Worm (Caenorhabditis elegans) whole organism, L1 larva: ENCODE results near the gene T13C2.3.

Source experiments
- C04F5.9 ChIP-seq: sonication (generic microtip); optimal IDR thresholded peaks from 2 replicates; lab custom pipeline; 2016; ENCODE audit warnings: missing genetic modification characterization, missing compliant biosample characterization
- C16A3.4 ChIP-seq: fragments of 150-350 bp; optimal IDR thresholded peaks from 2 replicates; lab custom pipeline; 2014; ENCODE audit warnings: missing biosample characterization, missing genetic modification characterization
- F16B12.6 ChIP-seq: fragments of 150-350 bp; optimal IDR thresholded peaks from 2 replicates; lab custom pipeline; 2014; ENCODE audit warnings: missing biosample characterization, missing genetic modification characterization
- Y116A8C.19 ChIP-seq: sonication (generic microtip); optimal IDR thresholded peaks from 2 replicates; lab custom pipeline; 2016; ENCODE audit warnings: missing compliant biosample characterization, missing genetic modification characterization, borderline replicate concordance
- alr-1 ChIP-seq: fragments of 200-800 bp; sonication (Bioruptor generic); optimal IDR thresholded peaks from 2 replicates; lab custom pipeline; 2018; ENCODE audit warnings: borderline replicate concordance, mild to moderate bottlenecking, missing genetic modification characterization, missing compliant biosample characterization
- aly-2 ChIP-seq: fragments of 150-350 bp; optimal IDR thresholded peaks from 2 replicates; lab custom pipeline; 2014; ENCODE audit warnings: missing biosample characterization, missing genetic modification characterization
- ama-1 ChIP-seq: fragments of 150-350 bp; optimal IDR thresholded peaks from 2 replicates; lab custom pipeline; 2014
- blmp-1 ChIP-seq: fragments of 150-350 bp; optimal IDR thresholded peaks from 2 replicates; lab custom pipeline; 2014; ENCODE audit warnings: missing biosample characterization, missing genetic modification characterization
- ceh-63 ChIP-seq: fragments of 200-800 bp; sonication (Bioruptor generic); optimal IDR thresholded peaks from 2 replicates; lab custom pipeline; 2018; ENCODE audit warnings: mild to moderate bottlenecking, missing genetic modification characterization, missing compliant biosample characterization
- ceh-82 ChIP-seq, 3 experiments: fragments of 150-350 bp in 1 of 3; sonication (generic microtip) in 2 of 3; optimal IDR thresholded peaks; 2 replicates each; lab custom pipeline; 2014 to 2017; ENCODE audit warnings: missing biosample characterization in 3 of 3, missing genetic modification characterization in 3 of 3
- ceh-88 ChIP-seq: fragments of 200-800 bp; sonication (Bioruptor generic); IDR thresholded peaks from 2 replicates; pipeline ENCODE4 v1.3.6; 2022; ENCODE audit warnings: missing genetic modification characterization, missing compliant biosample characterization
- ceh-90 ChIP-seq: sonication (generic microtip); optimal IDR thresholded peaks from 2 replicates; lab custom pipeline; 2016; ENCODE audit warnings: missing genetic modification characterization, missing compliant biosample characterization
- dpl-1 ChIP-seq, 3 experiments: fragments of 150-350 bp in 2 of 3; sonication (generic microtip) in 1 of 3; optimal IDR thresholded peaks; 2 replicates each; lab custom pipeline; 2014 to 2017; ENCODE audit warnings: missing biosample characterization in 3 of 3, missing genetic modification characterization in 3 of 3, missing genetic modification reagents in 3 of 3
- efl-1 ChIP-seq, 4 experiments: fragments of 150-350 bp; optimal IDR thresholded peaks in 3 of 4; peaks in 1 of 4; 1 replicate in 1 of 4; 2 replicates in 3 of 4; lab custom pipeline; 2014; ENCODE audit warnings: missing biosample characterization in 2 of 4, missing genetic modification characterization in 2 of 4, missing genetic modification reagents in 2 of 4
- elt-2 ChIP-seq: sonication (generic microtip); optimal IDR thresholded peaks from 2 replicates; lab custom pipeline; 2016; ENCODE audit warnings: missing genetic modification characterization, mild to moderate bottlenecking, inconsistent platforms, missing compliant biosample characterization, missing genetic modification reagents
- ets-5 ChIP-seq: fragments of 200-800 bp; sonication (Bioruptor generic); IDR thresholded peaks from 2 replicates; pipeline ENCODE4 v1.3.6; 2022; ENCODE audit warnings: missing genetic modification characterization, missing compliant biosample characterization
- fkh-10 ChIP-seq: sonication (generic microtip); optimal IDR thresholded peaks from 2 replicates; lab custom pipeline; 2017; ENCODE audit warnings: missing biosample characterization, missing genetic modification reagents, missing genetic modification characterization
- fkh-4 ChIP-seq: sonication (generic microtip); optimal IDR thresholded peaks from 2 replicates; lab custom pipeline; 2016; ENCODE audit warnings: missing compliant biosample characterization, missing genetic modification characterization, borderline replicate concordance
- grh-1 ChIP-seq: fragments of 200-800 bp; sonication (Bioruptor generic); IDR thresholded peaks from 2 replicates; pipeline ENCODE4 v1.3.6; 2022; ENCODE audit warnings: missing genetic modification reagents, missing genetic modification characterization, missing compliant biosample characterization
- hlh-17 ChIP-seq: fragments of 200-800 bp; sonication (Bioruptor generic); optimal IDR thresholded peaks from 2 replicates; lab custom pipeline; 2018; ENCODE audit warnings: missing genetic modification characterization, mild to moderate bottlenecking, missing compliant biosample characterization, moderate library complexity, borderline replicate concordance
- hlh-4 ChIP-seq: sonication (generic microtip); optimal IDR thresholded peaks from 2 replicates; lab custom pipeline; 2016; ENCODE audit warnings: mild to moderate bottlenecking, missing genetic modification characterization, missing compliant biosample characterization
- isw-1 ChIP-seq: fragments of 200-800 bp; sonication (Bioruptor generic); IDR thresholded peaks from 2 replicates; pipeline ENCODE4 v1.3.6; 2022; ENCODE audit warnings: missing genetic modification characterization, missing compliant biosample characterization
- jun-1 ChIP-seq: fragments of 150-350 bp; optimal IDR thresholded peaks from 2 replicates; lab custom pipeline; 2014; ENCODE audit warnings: missing biosample characterization, missing genetic modification reagents, missing genetic modification characterization
- lin-14 ChIP-seq: fragments of 200-800 bp; sonication (Bioruptor generic); optimal IDR thresholded peaks from 2 replicates; lab custom pipeline; 2018; ENCODE audit warnings: mild to moderate bottlenecking, missing genetic modification characterization, moderate library complexity, missing compliant biosample characterization
- lin-35 ChIP-seq, 2 experiments: fragments of 150-350 bp; optimal IDR thresholded peaks; 2 replicates each; lab custom pipeline; 2014; ENCODE audit warnings: missing biosample characterization in 2 of 2, missing genetic modification characterization in 2 of 2, missing genetic modification reagents in 2 of 2
- lin-39 ChIP-seq: fragments of 150-350 bp; optimal IDR thresholded peaks from 2 replicates; lab custom pipeline; 2014; ENCODE audit warnings: missing biosample characterization, missing genetic modification reagents, missing genetic modification characterization
- lir-3 ChIP-seq: sonication (generic microtip); optimal IDR thresholded peaks from 2 replicates; lab custom pipeline; 2016; ENCODE audit warnings: mild to moderate bottlenecking, missing genetic modification characterization, moderate library complexity, missing compliant biosample characterization; ENCODE audit not compliant: poor library complexity
- mab-9 ChIP-seq: fragments of 200-800 bp; sonication (Bioruptor generic); IDR thresholded peaks from 2 replicates; pipeline ENCODE4 v1.3.6; 2022; ENCODE audit warnings: missing genetic modification reagents, missing genetic modification characterization, missing compliant biosample characterization
- mdl-1 ChIP-seq, 2 experiments: fragments of 150-350 bp; optimal IDR thresholded peaks; 2 replicates each; lab custom pipeline; 2014 to 2017; ENCODE audit warnings: missing biosample characterization in 2 of 2, missing genetic modification characterization in 2 of 2, inconsistent platforms in 1 of 2
- mef-2 ChIP-seq: fragments of 150-350 bp; optimal IDR thresholded peaks from 2 replicates; lab custom pipeline; 2014; ENCODE audit warnings: missing biosample characterization, missing genetic modification characterization
- mep-1 ChIP-seq: fragments of 150-350 bp; optimal IDR thresholded peaks from 2 replicates; lab custom pipeline; 2014; ENCODE audit warnings: missing biosample characterization, missing genetic modification characterization
- nhr-12 ChIP-seq: sonication (generic microtip); optimal IDR thresholded peaks from 2 replicates; lab custom pipeline; 2017; ENCODE audit warnings: missing biosample characterization, missing genetic modification characterization
- nhr-19 ChIP-seq: fragments of 200-800 bp; sonication (Bioruptor generic); conservative IDR thresholded peaks from 2 replicates; pipeline ENCODE4 v1.3.6; 2022; ENCODE audit warnings: missing genetic modification characterization, missing compliant biosample characterization
- nhr-20 ChIP-seq: sonication (generic microtip); optimal IDR thresholded peaks from 2 replicates; lab custom pipeline; 2016; ENCODE audit warnings: mild to moderate bottlenecking, missing genetic modification characterization, missing compliant biosample characterization
- nhr-237 ChIP-seq: fragments of 150-350 bp; optimal IDR thresholded peaks from 2 replicates; lab custom pipeline; 2014; ENCODE audit warnings: missing biosample characterization, missing genetic modification characterization
- nhr-28 ChIP-seq: fragments of 150-350 bp; optimal IDR thresholded peaks from 2 replicates; lab custom pipeline; 2014; ENCODE audit warnings: missing biosample characterization, missing genetic modification characterization
- nhr-47 ChIP-seq: sonication (generic microtip); optimal IDR thresholded peaks from 2 replicates; lab custom pipeline; 2016; ENCODE audit warnings: mild to moderate bottlenecking, missing genetic modification characterization, moderate library complexity, missing compliant biosample characterization
- nhr-76 ChIP-seq: sonication (generic microtip); optimal IDR thresholded peaks from 2 replicates; lab custom pipeline; 2017; ENCODE audit warnings: missing biosample characterization, missing genetic modification characterization
- nhr-85 ChIP-seq: sonication (generic microtip); peaks from one replicate; lab custom pipeline; 2016; ENCODE audit warnings: missing genetic modification characterization, inconsistent platforms, missing compliant biosample characterization
- nhr-90 ChIP-seq: sonication (generic microtip); optimal IDR thresholded peaks from 2 replicates; lab custom pipeline; 2016; ENCODE audit warnings: mild to moderate bottlenecking, missing genetic modification characterization, missing compliant biosample characterization; ENCODE audit not compliant: poor library complexity
- pag-3 ChIP-seq: sonication (generic microtip); optimal IDR thresholded peaks from 2 replicates; lab custom pipeline; 2017; ENCODE audit warnings: missing genetic modification characterization, mild to moderate bottlenecking, missing compliant biosample characterization, antibody characterized with exemption, borderline replicate concordance; ENCODE audit not compliant: insufficient read depth
- pax-3 ChIP-seq: fragments of 200-800 bp; sonication (Bioruptor generic); optimal IDR thresholded peaks from 2 replicates; lab custom pipeline; 2018; ENCODE audit warnings: mild to moderate bottlenecking, missing genetic modification characterization, moderate library complexity, missing compliant biosample characterization
- pqm-1 ChIP-seq: sonication (generic microtip); optimal IDR thresholded peaks from 3 replicates; lab custom pipeline; 2017; ENCODE audit warnings: missing biosample characterization, missing genetic modification characterization
- snpc-4 ChIP-seq: fragments of 150-350 bp; optimal IDR thresholded peaks from 2 replicates; lab custom pipeline; 2014; ENCODE audit warnings: missing biosample characterization, missing genetic modification characterization
- snu-23 ChIP-seq: sonication (generic microtip); optimal IDR thresholded peaks from 2 replicates; lab custom pipeline; 2016; ENCODE audit warnings: missing genetic modification characterization, missing compliant biosample characterization
- sptf-1 ChIP-seq: fragments of 150-350 bp; optimal IDR thresholded peaks from 2 replicates; lab custom pipeline; 2014; ENCODE audit warnings: missing biosample characterization, missing genetic modification characterization
- swsn-7 ChIP-seq: sonication (generic microtip); optimal IDR thresholded peaks from 2 replicates; lab custom pipeline; 2016; ENCODE audit warnings: missing genetic modification characterization, missing compliant biosample characterization
- tlp-1 ChIP-seq: fragments of 150-350 bp; optimal IDR thresholded peaks from 2 replicates; lab custom pipeline; 2014; ENCODE audit warnings: missing biosample characterization, missing genetic modification characterization
- unc-30 ChIP-seq: sonication (generic microtip); optimal IDR thresholded peaks from 2 replicates; lab custom pipeline; 2017; ENCODE audit warnings: missing biosample characterization, missing genetic modification characterization
- unc-62 ChIP-seq: fragments of 150-350 bp; optimal IDR thresholded peaks from 2 replicates; lab custom pipeline; 2014; ENCODE audit warnings: missing biosample characterization, missing genetic modification reagents, missing genetic modification characterization
- xbp-1 ChIP-seq: sonication (generic microtip); optimal IDR thresholded peaks from 2 replicates; lab custom pipeline; 2016; ENCODE audit warnings: missing genetic modification characterization, missing compliant biosample characterization
- zip-4 ChIP-seq: fragments of 200-800 bp; sonication (Bioruptor generic); optimal IDR thresholded peaks from 2 replicates; lab custom pipeline; 2018; ENCODE audit warnings: mild to moderate bottlenecking, missing genetic modification characterization, moderate library complexity, missing compliant biosample characterization
- ztf-4 ChIP-seq: fragments of 150-350 bp; optimal IDR thresholded peaks from 2 replicates; lab custom pipeline; 2014; ENCODE audit warnings: missing biosample characterization, missing genetic modification characterization

The T13C2.3 gene

ce11 chrII:6822347-6822746 is 33.3 kb downstream of the T13C2.3 start:
- TF ChIP-seq efl-1 (optimal IDR thresholded peaks at IDR 0.05; lab: Kevin White, UChicago) (peak; percentile 15 to 23), efl-1 (GFP tag; optimal IDR thresholded peaks at IDR 0.05 in 1 of 2; lab: Kevin White, UChicago) (no peak), ceh-82 (tag; optimal IDR thresholded peaks at IDR 0.05; lab: Kevin White, UChicago) (peak in 1 of 3 experiments; percentile 17), dpl-1 (GFP tag; optimal IDR thresholded peaks at IDR 0.05; lab: Kevin White, UChicago) (peak in 2 of 3 experiments; percentile 7 to 10), ceh-63 (GFP tag; lab: Kevin White, UChicago) (no peak), ztf-4 (tag; lab: Kevin White, UChicago) (peak; percentile 52), zip-4 (no peak), pax-3 (tag; lab: Kevin White, UChicago) (no peak), ets-5 (no peak), snu-23 (GFP tag; lab: Kevin White, UChicago) (peak; percentile 69), nhr-90 (peak; percentile 13), mef-2 (tag; lab: Kevin White, UChicago) (no peak), ceh-88 (GFP tag; lab: Robert Waterston, UW) (no peak), lin-35 (GFP tag; optimal IDR thresholded peaks at IDR 0.05; lab: Kevin White, UChicago) (peak in 1 of 2 experiments; percentile 40), aly-2 (tag; lab: Kevin White, UChicago) (no peak), F16B12.6 (no peak), isw-1 (GFP tag; lab: Robert Waterston, UW) (no peak), Y116A8C.19 (tag; lab: Kevin White, UChicago) (no peak), lin-14 (peak; percentile 94), nhr-12 (no peak), mab-9 (no peak), swsn-7 (peak; percentile 19), C16A3.4 (tag; lab: Kevin White, UChicago) (peak; percentile 41), nhr-237 (tag; lab: Kevin White, UChicago) (peak; percentile 4), lir-3 (tag; lab: Kevin White, UChicago) (no peak), pag-3 (tag; lab: Kevin White, UChicago) (peak; percentile 80), ama-1 (lab: Kevin White, UChicago) (no peak), elt-2 (tag; lab: Kevin White, UChicago) (peak; percentile 72), mep-1 (tag; lab: Kevin White, UChicago) (peak; percentile 69), jun-1 (tag; lab: Kevin White, UChicago) (peak; percentile 0), fkh-4 (no peak), nhr-85 (tag; lab: Kevin White, UChicago) (peak; percentile 96), pqm-1 (tag; lab: Kevin White, UChicago) (no peak), unc-62 (GFP tag; lab: Kevin White, UChicago) (no peak), sptf-1 (tag; lab: Kevin White, UChicago) (no peak), grh-1 (GFP tag; lab: Robert Waterston, UW) (no peak), lin-39 (tag; lab: Kevin White, UChicago) (no peak), mdl-1 (tag; optimal IDR thresholded peaks at IDR 0.05; lab: Kevin White, UChicago) (peak in 1 of 2 experiments; percentile 44), alr-1 (tag; lab: Kevin White, UChicago) (no peak), fkh-10 (GFP tag; lab: Kevin White, UChicago) (no peak), nhr-19 (GFP tag; lab: Robert Waterston, UW) (peak; percentile 42), tlp-1 (tag; lab: Kevin White, UChicago) (no peak), ceh-90 (no peak), hlh-4 (tag; lab: Kevin White, UChicago) (no peak), blmp-1 (peak; percentile 94), nhr-76 (tag; lab: Kevin White, UChicago) (no peak), C04F5.9 (tag; lab: Kevin White, UChicago) (no peak), xbp-1 (tag; lab: Kevin White, UChicago) (no peak), hlh-17 (GFP tag; lab: Kevin White, UChicago) (no peak), nhr-20 (peak; percentile 81), nhr-47 (tag; lab: Kevin White, UChicago) (no peak), unc-30 (tag; lab: Kevin White, UChicago) (no peak), snpc-4 (peak; percentile 24), nhr-28 (tag; lab: Kevin White, UChicago) (no peak)
